Fruit fly (Drosophila melanogaster) whole organism, wandering third instar larva: ENCODE results near the gene CG12608.
A peak's percentile ranks its signal among the peaks of the same experiment; 100 is the strongest.

Source experiments
- CG32264 ChIP-seq: fragments of 200-800 bp; sonication (Bioruptor generic); optimal IDR thresholded peaks from 2 replicates; lab custom pipeline; 2016; ENCODE audit warnings: missing biosample characterization, missing genetic modification characterization
- CG9705 ChIP-seq: fragments of 200-800 bp; sonication (Bioruptor generic); optimal IDR thresholded peaks from 2 replicates; lab custom pipeline; 2018; ENCODE audit warnings: missing biosample characterization, mild to moderate bottlenecking, missing genetic modification characterization
- CrebA ChIP-seq: fragments of 200-800 bp; sonication (Bioruptor generic); optimal IDR thresholded peaks from 2 replicates; lab custom pipeline; 2016; ENCODE audit warnings: missing biosample characterization, mild to moderate bottlenecking, missing genetic modification characterization, borderline replicate concordance
- Dfd ChIP-seq: fragments of >200 bp; optimal IDR thresholded peaks from 2 replicates; lab custom pipeline; 2017; ENCODE audit warnings: missing biosample characterization, missing genetic modification characterization
- Dif ChIP-seq: fragments of 200-275, 200-300 bp; sonication (Bioruptor generic); optimal IDR thresholded peaks from 2 replicates; lab custom pipeline; 2018; ENCODE audit warnings: missing biosample characterization, missing genetic modification characterization; ENCODE audit not compliant: partially characterized antibody
- HLH106 ChIP-seq: fragments of 200-800 bp; optimal IDR thresholded peaks from 3 replicates; lab custom pipeline; 2019; ENCODE audit warnings: missing biosample characterization, mild to moderate bottlenecking, missing genetic modification characterization, moderate library complexity
- Hnf4 ChIP-seq: fragments of 200-800 bp; sonication (Bioruptor generic); optimal IDR thresholded peaks from 2 replicates; lab custom pipeline; 2016; ENCODE audit warnings: missing biosample characterization, mild to moderate bottlenecking, missing genetic modification characterization
- Hr83 ChIP-seq: fragments of 200-300 bp; sonication (Bioruptor generic); optimal IDR thresholded peaks from 2 replicates; lab custom pipeline; 2016; ENCODE audit warnings: missing biosample characterization, mild to moderate bottlenecking, missing genetic modification characterization, moderate library complexity; ENCODE audit not compliant: poor library complexity, severe bottlenecking
- Mio ChIP-seq: sonication (Bioruptor generic); optimal IDR thresholded peaks from 2 replicates; lab custom pipeline; 2016; ENCODE audit warnings: missing biosample characterization, missing genetic modification characterization
- Myc ChIP-seq: fragments of >200 bp; optimal IDR thresholded peaks from 2 replicates; lab custom pipeline; 2017
- N ChIP-seq: fragments of >200 bp; optimal IDR thresholded peaks from 2 replicates; lab custom pipeline; 2018; ENCODE audit warnings: missing biosample characterization, missing external identifiers, missing genetic modification characterization
- OdsH ChIP-seq: fragments of 200-800 bp; sonication (Bioruptor generic); optimal IDR thresholded peaks from 2 replicates; lab custom pipeline; 2016; ENCODE audit warnings: missing biosample characterization, mild to moderate bottlenecking, missing genetic modification characterization
- Rel ChIP-seq, 2 experiments: fragments of 200-800 bp; sonication (Bioruptor generic) in 1 of 2; optimal IDR thresholded peaks; 2 replicates in 1 of 2; 3 replicates in 1 of 2; lab custom pipeline; 2016 to 2019; ENCODE audit warnings: mild to moderate bottlenecking in 2 of 2, missing biosample characterization in 2 of 2, missing genetic modification characterization in 2 of 2, moderate library complexity in 1 of 2
- Sp1 ChIP-seq: fragments of 200-800 bp; sonication (Bioruptor generic); optimal IDR thresholded peaks from 3 replicates; lab custom pipeline; 2019; ENCODE audit warnings: missing biosample characterization, mild to moderate bottlenecking, missing genetic modification characterization, moderate library complexity
- Vsx2 ChIP-seq: fragments of 200-300, 225-300 bp; sonication (Bioruptor generic); optimal IDR thresholded peaks from 2 replicates; lab custom pipeline; 2018; ENCODE audit warnings: missing biosample characterization, missing genetic modification characterization; ENCODE audit not compliant: partially characterized antibody
- br ChIP-seq: fragments of 200-800 bp; sonication (Bioruptor generic); optimal IDR thresholded peaks from 2 replicates; lab custom pipeline; 2016; ENCODE audit warnings: missing biosample characterization, missing genetic modification characterization
- brk ChIP-seq: fragments of 200-800 bp; sonication (Bioruptor generic); optimal IDR thresholded peaks from 2 replicates; lab custom pipeline; 2016; ENCODE audit warnings: missing biosample characterization, mild to moderate bottlenecking, missing genetic modification characterization
- dl ChIP-seq, 2 experiments: fragments of 175-275, 200-275 bp in 1 of 2; fragments of 200-275 bp in 1 of 2; sonication (Bioruptor generic); optimal IDR thresholded peaks; lab custom pipeline; 2018; ENCODE audit warnings: mild to moderate bottlenecking in 2 of 2, missing biosample characterization in 2 of 2, missing genetic modification characterization in 2 of 2, moderate library complexity in 2 of 2; ENCODE audit not compliant: partially characterized antibody in 2 of 2, insufficient read depth in 1 of 2
- dmrt93B ChIP-seq: fragments of 200-800 bp; sonication (Bioruptor generic); optimal IDR thresholded peaks from 2 replicates; lab custom pipeline; 2018; ENCODE audit warnings: missing biosample characterization, mild to moderate bottlenecking, missing genetic modification characterization
- dsf ChIP-seq: sonication (Bioruptor generic); optimal IDR thresholded peaks from 2 replicates; lab custom pipeline; 2016; ENCODE audit warnings: missing biosample characterization, missing genetic modification characterization, borderline replicate concordance
- ey ChIP-seq: fragments of 200-800 bp; sonication (Bioruptor generic); optimal IDR thresholded peaks from 2 replicates; lab custom pipeline; 2016; ENCODE audit warnings: missing biosample characterization, missing genetic modification characterization
- foxo ChIP-seq, 2 experiments: fragments of 200-800 bp; sonication (Bioruptor generic); optimal IDR thresholded peaks; 2 replicates in 1 of 2; 3 replicates in 1 of 2; lab custom pipeline; 2016 to 2017; ENCODE audit warnings: missing biosample characterization in 2 of 2, missing genetic modification characterization in 2 of 2
- fru ChIP-seq: fragments of 200-800 bp; sonication (Bioruptor generic); optimal IDR thresholded peaks from 3 replicates; lab custom pipeline; 2016; ENCODE audit warnings: missing biosample characterization, mild to moderate bottlenecking, missing genetic modification characterization
- h ChIP-seq: fragments of 200-800 bp; sonication (Bioruptor generic); optimal IDR thresholded peaks from 3 replicates; lab custom pipeline; 2016; ENCODE audit warnings: missing biosample characterization, mild to moderate bottlenecking, missing genetic modification characterization
- jim ChIP-seq: fragments of 175-275, 200-325 bp; sonication (Bioruptor generic); optimal IDR thresholded peaks from 2 replicates; lab custom pipeline; 2016; ENCODE audit warnings: missing biosample characterization, mild to moderate bottlenecking, missing genetic modification characterization
- lola ChIP-seq: fragments of >200 bp; optimal IDR thresholded peaks from 2 replicates; lab custom pipeline; 2017; ENCODE audit warnings: missing biosample characterization, missing genetic modification characterization
- pan ChIP-seq: fragments of >200 bp; optimal IDR thresholded peaks from 2 replicates; lab custom pipeline; 2017
- psq ChIP-seq: fragments of 200-800 bp; sonication (Bioruptor generic); optimal IDR thresholded peaks from 3 replicates; lab custom pipeline; 2017; ENCODE audit warnings: missing biosample characterization, mild to moderate bottlenecking, missing genetic modification characterization, moderate library complexity
- rgr ChIP-seq: fragments of 200-800 bp; sonication (Bioruptor generic); optimal IDR thresholded peaks from 3 replicates; lab custom pipeline; 2016; ENCODE audit warnings: missing biosample characterization, mild to moderate bottlenecking, missing genetic modification characterization
- sage ChIP-seq: fragments of 200-800 bp; sonication (Bioruptor generic); optimal IDR thresholded peaks from 2 replicates; lab custom pipeline; 2016; ENCODE audit warnings: missing biosample characterization, mild to moderate bottlenecking, missing genetic modification characterization
- sv ChIP-seq: fragments of 200-800 bp; sonication (Bioruptor generic); optimal IDR thresholded peaks from 3 replicates; lab custom pipeline; 2016; ENCODE audit warnings: missing biosample characterization, missing genetic modification characterization
- usp ChIP-seq: fragments of >200 bp; optimal IDR thresholded peaks from 2 replicates; lab custom pipeline; 2017; ENCODE audit warnings: missing biosample characterization, missing genetic modification characterization
- woc ChIP-seq: sonication (Bioruptor generic); optimal IDR thresholded peaks from 2 replicates; lab custom pipeline; 2016; ENCODE audit warnings: missing biosample characterization, mild to moderate bottlenecking, missing genetic modification characterization

The CG12608 gene

DNA sequence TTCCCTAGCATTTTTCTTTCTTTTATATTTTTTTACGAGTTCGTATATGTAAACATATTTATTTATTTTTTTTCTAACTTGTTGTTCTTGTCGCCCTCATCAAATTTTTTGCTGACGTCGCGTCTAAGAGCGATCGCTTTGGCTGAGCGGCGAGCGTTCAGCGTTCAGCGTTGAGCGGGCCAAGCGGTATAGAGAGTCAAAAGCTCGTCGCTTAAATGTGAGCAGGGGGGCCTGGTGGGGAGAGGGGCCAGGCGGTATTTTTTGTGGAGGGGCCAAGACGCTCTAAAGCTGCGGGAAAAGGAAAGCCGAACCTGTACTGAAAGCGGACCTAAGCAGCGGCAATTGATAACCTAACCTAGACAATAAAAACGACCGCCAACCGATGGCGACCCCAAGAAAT is 43.2 kb downstream of the CG12608 start:
- TF ChIP-seq Dif (GFP tag; lab: Kevin White, UChicago) (peak; percentile 48), HLH106 (tag; lab: Kevin White, UChicago) (no peak), Rel (GFP tag; optimal IDR thresholded peaks at IDR 0.05; lab: Kevin White, UChicago) (no peak), Rel (tag; optimal IDR thresholded peaks at IDR 0.05; lab: Kevin White, UChicago) (peak; percentile 39)

DNA sequence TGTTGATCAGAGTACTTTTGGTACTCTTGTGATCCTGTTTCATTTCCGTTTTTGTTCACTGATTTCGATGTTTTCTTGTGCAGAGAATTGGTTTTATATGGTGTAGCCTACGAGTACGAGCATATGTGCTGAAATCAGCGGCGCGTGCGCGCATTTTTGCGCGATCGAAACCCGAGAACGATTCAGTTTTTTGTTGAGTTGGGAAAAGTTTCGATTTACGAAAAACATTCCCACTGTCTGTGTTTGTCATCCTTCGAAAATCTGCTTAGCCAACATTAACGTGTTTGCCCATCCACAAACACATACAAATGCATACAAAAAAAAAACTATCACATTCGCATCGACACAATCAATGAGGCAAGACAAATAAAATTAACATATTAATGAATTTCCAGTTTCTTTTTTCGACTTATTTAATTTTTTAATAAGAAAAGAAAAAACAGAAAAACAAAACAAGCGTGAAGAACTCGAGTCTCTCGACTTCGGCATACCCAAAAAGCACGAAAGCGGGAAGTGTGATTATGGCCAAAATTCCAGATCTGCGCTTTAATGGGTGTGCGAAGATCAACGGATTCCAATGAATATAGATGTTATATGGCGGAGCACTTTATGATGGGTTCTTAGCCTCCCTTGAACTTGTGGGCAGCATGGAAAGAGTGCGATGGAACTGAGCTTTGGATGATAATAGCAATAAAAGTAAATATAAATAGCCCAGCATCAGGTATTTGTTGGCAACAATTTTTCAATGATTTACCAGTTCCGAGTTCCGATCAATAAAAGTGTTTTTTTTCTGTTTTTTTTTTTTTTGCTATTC is 44.3 kb downstream of the CG12608 start:
- TF ChIP-seq ey (GFP tag; lab: Kevin White, UChicago) = no peak
- no peak for TF ChIP-seq psq (GFP tag; lab: Kevin White, UChicago)
- no peak for TF ChIP-seq usp (GFP tag; lab: Kevin White, UChicago)
- no peak for TF ChIP-seq Rel (GFP tag; optimal IDR thresholded peaks at IDR 0.05; lab: Kevin White, UChicago)
- TF ChIP-seq Rel (tag; optimal IDR thresholded peaks at IDR 0.05; lab: Kevin White, UChicago) = no peak
- TF ChIP-seq lola (GFP tag; lab: Kevin White, UChicago) = no peak

DNA sequence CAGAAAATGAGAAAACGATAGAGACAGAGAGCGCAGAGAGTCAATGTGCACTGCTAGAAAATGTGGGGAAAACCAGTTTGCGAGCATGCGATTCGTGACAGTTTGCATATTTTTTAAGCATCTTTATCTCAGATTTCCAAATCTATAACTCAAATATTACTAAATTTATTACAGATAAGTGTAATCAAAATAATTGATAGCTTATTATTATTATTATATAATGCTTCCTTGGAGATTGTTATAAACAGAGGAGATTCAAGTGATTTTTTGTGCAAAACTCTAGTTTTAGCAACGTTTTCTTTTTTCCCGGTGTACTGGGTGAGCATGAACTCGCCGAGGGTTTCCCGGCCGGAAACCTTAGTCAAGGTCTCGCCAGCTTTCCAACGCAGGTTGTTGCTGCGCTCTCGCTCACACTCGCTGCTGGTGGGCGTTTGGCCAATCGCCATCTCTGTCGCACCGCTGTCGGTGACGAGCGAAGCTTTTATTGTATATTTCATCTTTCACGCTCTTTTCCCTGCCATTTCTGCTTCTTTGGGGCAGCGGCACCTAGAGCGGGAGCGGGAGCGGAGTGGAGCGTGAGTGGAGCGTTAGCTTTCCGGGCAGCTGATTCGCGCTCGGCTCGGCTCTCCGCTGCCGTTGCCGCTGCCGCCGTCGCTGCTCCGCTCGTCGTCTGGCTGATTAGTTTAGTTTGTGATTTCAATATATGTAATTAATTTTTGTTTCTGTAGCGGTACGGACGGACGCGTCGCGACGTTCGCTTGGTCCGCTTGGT is 45.9 kb downstream of the CG12608 start:
- TF ChIP-seq dmrt93B (peak; percentile 89), Rel (GFP tag; optimal IDR thresholded peaks at IDR 0.05; lab: Kevin White, UChicago) (no peak), Rel (tag; optimal IDR thresholded peaks at IDR 0.05; lab: Kevin White, UChicago) (peak; percentile 92), Dfd (GFP tag; lab: Kevin White, UChicago) (no peak), br (GFP tag; lab: Kevin White, UChicago) (peak; percentile 50), Hnf4 (GFP tag; lab: Kevin White, UChicago) (peak; percentile 49), Sp1 (GFP tag; lab: Kevin White, UChicago) (peak; percentile 90), fru (GFP tag; lab: Kevin White, UChicago) (peak; percentile 77), Mio (GFP tag; lab: Kevin White, UChicago) (no peak), OdsH (peak; percentile 87), brk (GFP tag; lab: Kevin White, UChicago) (peak; percentile 64), woc (peak; percentile 29), dsf (GFP tag; lab: Kevin White, UChicago) (no peak), HLH106 (tag; lab: Kevin White, UChicago) (peak; percentile 93), CG9705 (peak; percentile 74), ey (GFP tag; lab: Kevin White, UChicago) (peak; percentile 74), h (GFP tag; lab: Kevin White, UChicago) (peak; percentile 75), N (GFP tag; lab: Kevin White, UChicago) (no peak), Dif (GFP tag; lab: Kevin White, UChicago) (peak; percentile 46), foxo (GFP tag; optimal IDR thresholded peaks at IDR 0.05; lab: Kevin White, UChicago) (peak in 1 of 2 experiments; percentile 92), rgr (GFP tag; lab: Kevin White, UChicago) (peak; percentile 88), psq (GFP tag; lab: Kevin White, UChicago) (peak; percentile 82), Myc (no peak), sv (peak; percentile 95), dl (GFP tag; optimal IDR thresholded peaks at IDR 0.05; lab: Kevin White, UChicago; ENCODE audit: insufficient read depth in 1 of 2, partially characterized antibody in 2 of 2) (peak; percentile 4 to 49)

DNA sequence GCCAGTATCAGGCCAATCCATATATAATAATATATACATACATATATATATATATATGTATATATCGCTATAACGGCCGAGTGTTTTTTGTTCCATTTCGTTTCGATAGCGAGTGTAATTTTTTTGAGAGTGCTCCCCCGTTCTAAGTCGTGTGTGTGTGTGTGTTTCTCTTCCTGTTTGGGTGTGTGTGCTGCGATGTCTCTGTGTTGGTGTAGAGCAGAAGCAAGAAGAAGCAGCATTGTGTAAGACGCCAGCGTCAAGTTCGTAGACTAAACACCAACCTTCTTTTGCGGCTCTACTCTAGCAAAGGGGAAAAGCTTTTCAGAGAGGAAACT is 46.5 kb downstream of the CG12608 start:
- TF ChIP-seq dmrt93B (no peak), Rel (GFP tag; optimal IDR thresholded peaks at IDR 0.05; lab: Kevin White, UChicago) (no peak), Rel (tag; optimal IDR thresholded peaks at IDR 0.05; lab: Kevin White, UChicago) (peak; percentile 97)

DNA sequence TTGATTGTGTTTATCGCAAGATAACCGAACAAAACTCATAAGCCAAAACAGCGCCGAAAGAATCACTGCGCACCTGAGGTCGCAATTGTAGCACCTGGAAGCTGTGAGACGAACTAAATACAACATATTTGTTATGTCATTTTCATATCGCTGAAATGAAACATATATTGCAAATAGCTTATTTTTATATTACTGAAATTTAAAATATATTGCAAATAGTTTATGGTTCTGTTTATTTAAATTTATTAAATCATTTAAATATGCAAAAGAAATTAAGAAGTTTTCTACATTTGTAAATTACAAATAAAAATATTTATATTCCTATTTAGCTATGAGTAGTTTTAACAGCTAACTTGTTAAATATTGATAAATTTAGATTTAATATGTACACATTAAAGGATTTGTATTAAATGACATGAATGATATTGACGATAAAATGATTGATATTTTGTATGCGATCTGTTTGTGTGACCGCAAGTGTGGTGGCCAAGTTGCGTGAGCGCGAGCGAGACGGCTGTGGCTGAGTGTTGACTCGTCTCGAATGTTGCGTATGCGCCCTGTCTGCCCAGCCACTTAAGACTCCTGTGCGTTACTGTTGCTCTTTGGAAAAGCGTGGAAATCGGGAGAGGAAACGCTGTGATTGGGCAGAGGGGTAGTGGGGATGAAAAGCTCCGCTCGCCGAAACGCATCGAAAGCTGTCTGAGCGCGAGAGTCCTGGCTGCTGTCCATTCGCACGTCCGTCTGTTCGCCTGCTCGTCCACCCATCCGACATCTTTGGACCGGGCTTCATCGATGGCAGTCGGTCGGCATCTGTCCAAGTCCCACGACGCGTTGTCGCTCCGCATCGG is 47.2 kb downstream of the CG12608 start, which contains the start of gene gce:
gce (plus strand) TSS at position 798 of the 848 bp plus-strand sequence.
- TF ChIP-seq Mio (GFP tag; lab: Kevin White, UChicago) (no peak), fru (GFP tag; lab: Kevin White, UChicago) (no peak), Dif (GFP tag; lab: Kevin White, UChicago) (peak; percentile 1), ey (GFP tag; lab: Kevin White, UChicago) (no peak), usp (GFP tag; lab: Kevin White, UChicago) (no peak), sage (no peak), Sp1 (GFP tag; lab: Kevin White, UChicago) (peak; percentile 52), sv (peak; percentile 10), HLH106 (tag; lab: Kevin White, UChicago) (peak; percentile 42), CG32264 (GFP tag; lab: Kevin White, UChicago) (no peak), dmrt93B (no peak), Vsx2 (no peak), rgr (GFP tag; lab: Kevin White, UChicago) (peak; percentile 33), pan (no peak), jim (GFP tag; lab: Kevin White, UChicago) (no peak), Rel (GFP tag; optimal IDR thresholded peaks at IDR 0.05; lab: Kevin White, UChicago) (no peak), Rel (tag; optimal IDR thresholded peaks at IDR 0.05; lab: Kevin White, UChicago) (no peak), Hr83 (GFP tag; lab: Kevin White, UChicago) (no peak), CrebA (GFP tag; lab: Kevin White, UChicago) (no peak), Dfd (GFP tag; lab: Kevin White, UChicago) (no peak)
